Fruit fly (Drosophila melanogaster) whole organism, embryonic: Measurements from ENCODE around the gene CalpB.

Experiments
- ATbp ChIP-seq: fragments of 200-800 bp; sonication (Bioruptor generic); optimal IDR thresholded peaks from 2 replicates; lab custom pipeline; 2017; ENCODE audit warnings: missing biosample characterization, mild to moderate bottlenecking, missing genetic modification characterization, missing genetic modification reagents
- Abd-B ChIP-seq: fragments of 200-800 bp; sonication (Bioruptor generic); optimal IDR thresholded peaks from 2 replicates; lab custom pipeline; 2018; ENCODE audit warnings: missing biosample characterization, mild to moderate bottlenecking, missing genetic modification characterization, moderate library complexity
- Bteb2 ChIP-seq: fragments of 200-800 bp; sonication (Bioruptor generic); optimal IDR thresholded peaks from 2 replicates; lab custom pipeline; 2016; ENCODE audit warnings: missing biosample characterization, missing genetic modification characterization
- CG10565 ChIP-seq: fragments of 200-800 bp; sonication (Bioruptor generic); optimal IDR thresholded peaks from 3 replicates; lab custom pipeline; 2016; ENCODE audit warnings: missing biosample characterization, mild to moderate bottlenecking, missing genetic modification characterization
- CG11093 ChIP-seq: fragments of 200-800 bp; sonication (Bioruptor generic); IDR thresholded peaks from 3 replicates; pipeline ENCODE4 v1.3.6; 2022; ENCODE audit warnings: missing biosample characterization, missing genetic modification characterization
- CG12659 ChIP-seq: fragments of 200-800 bp; sonication (Bioruptor generic); optimal IDR thresholded peaks from 3 replicates; lab custom pipeline; 2017; ENCODE audit warnings: mild to moderate bottlenecking, missing biosample characterization, missing genetic modification reagents, missing genetic modification characterization
- CG13287 ChIP-seq: fragments of 200-800 bp; sonication (Bioruptor generic); IDR thresholded peaks from 2 replicates; pipeline ENCODE4 v1.3.6; 2022; ENCODE audit warnings: missing biosample characterization, missing genetic modification characterization; ENCODE audit not compliant: partially characterized antibody
- CG13424 ChIP-seq: fragments of 200-800 bp; sonication (Bioruptor generic); optimal IDR thresholded peaks from 2 replicates; lab custom pipeline; 2019; ENCODE audit warnings: missing biosample characterization, mild to moderate bottlenecking, missing genetic modification characterization, moderate library complexity
- CG13624 ChIP-seq: fragments of 200-800 bp; sonication (Bioruptor generic); optimal IDR thresholded peaks from 2 replicates; lab custom pipeline; 2016; ENCODE audit warnings: missing biosample characterization, missing genetic modification characterization
- CG15073 ChIP-seq: fragments of 200-800 bp; sonication (Bioruptor generic); optimal IDR thresholded peaks from 2 replicates; lab custom pipeline; 2016; ENCODE audit warnings: missing biosample characterization, missing genetic modification characterization
- CG15601 ChIP-seq: fragments of 200-800 bp; sonication (Bioruptor generic); optimal IDR thresholded peaks from 3 replicates; lab custom pipeline; 2019; ENCODE audit warnings: missing biosample characterization, mild to moderate bottlenecking, missing genetic modification characterization, moderate library complexity
- CG17385 ChIP-seq: fragments of 200-800 bp; sonication (Bioruptor generic); optimal IDR thresholded peaks from 3 replicates; lab custom pipeline; 2018; ENCODE audit warnings: missing biosample characterization, mild to moderate bottlenecking, missing genetic modification characterization
- CG1792 ChIP-seq: fragments of 200-800 bp; sonication (Bioruptor generic); optimal IDR thresholded peaks from 2 replicates; lab custom pipeline; 2016; ENCODE audit warnings: missing biosample characterization, missing genetic modification characterization
- CG18764 ChIP-seq: fragments of 200-800 bp; sonication (Bioruptor generic); optimal IDR thresholded peaks from 3 replicates; lab custom pipeline; 2016; ENCODE audit warnings: missing biosample characterization, missing genetic modification characterization
- CG3847 ChIP-seq: fragments of 200-800 bp; sonication (Bioruptor generic); IDR thresholded peaks from 2 replicates; pipeline ENCODE4 v1.3.6; 2022; ENCODE audit warnings: missing biosample characterization, missing genetic modification characterization
- CG43689 ChIP-seq: fragments of 200-800 bp; sonication (Bioruptor generic); IDR thresholded peaks from 2 replicates; pipeline ENCODE4 v1.3.6; 2022; ENCODE audit warnings: missing biosample characterization, missing genetic modification characterization
- CG4854 ChIP-seq: fragments of 200-800 bp; sonication (Bioruptor generic); optimal IDR thresholded peaks from 2 replicates; lab custom pipeline; 2016; ENCODE audit warnings: missing biosample characterization, missing genetic modification characterization, inconsistent platforms
- CG6854 ChIP-seq: fragments of 200-800 bp; sonication (Bioruptor generic); optimal IDR thresholded peaks from 3 replicates; lab custom pipeline; 2017; ENCODE audit warnings: missing biosample characterization, mild to moderate bottlenecking, missing genetic modification characterization
- CG7271 ChIP-seq: fragments of 200-800 bp; sonication (Bioruptor generic); optimal IDR thresholded peaks from 2 replicates; lab custom pipeline; 2018; ENCODE audit warnings: missing biosample characterization, mild to moderate bottlenecking, missing genetic modification characterization, moderate library complexity
- CG7928 ChIP-seq: fragments of 200-800 bp; sonication (Bioruptor generic); optimal IDR thresholded peaks from 2 replicates; lab custom pipeline; 2017; ENCODE audit warnings: missing biosample characterization, mild to moderate bottlenecking, missing genetic modification characterization
- CG9215 ChIP-seq: fragments of 200-800 bp; sonication (Bioruptor generic); IDR thresholded peaks from 2 replicates; pipeline ENCODE4 v1.3.6; 2022; ENCODE audit warnings: missing biosample characterization, missing genetic modification characterization
- CG9817 ChIP-seq: fragments of 200-800 bp; sonication (Bioruptor generic); optimal IDR thresholded peaks from 2 replicates; lab custom pipeline; 2018; ENCODE audit warnings: missing biosample characterization, mild to moderate bottlenecking, missing genetic modification characterization, moderate library complexity
- CG9932 ChIP-seq: fragments of 200-800 bp; sonication (Bioruptor generic); IDR thresholded peaks from 2 replicates; pipeline ENCODE4 v1.3.6; 2022; ENCODE audit warnings: missing biosample characterization, missing genetic modification characterization
- CHES-1-like ChIP-seq: fragments of 200-800 bp; sonication (Bioruptor generic); optimal IDR thresholded peaks from 2 replicates; lab custom pipeline; 2016; ENCODE audit warnings: missing biosample characterization, missing genetic modification characterization
- Dbx ChIP-seq: fragments of 200-800 bp; sonication (Bioruptor generic); IDR thresholded peaks from 3 replicates; pipeline ENCODE4 v1.3.6; 2022; ENCODE audit warnings: missing biosample characterization, missing genetic modification characterization
- Deaf1 ChIP-seq: fragments of 200-800 bp; optimal IDR thresholded peaks from 3 replicates; lab custom pipeline; 2019; ENCODE audit warnings: missing biosample characterization, mild to moderate bottlenecking, missing genetic modification characterization, moderate library complexity
- Dip3 ChIP-seq: fragments of 200-800 bp; sonication (Bioruptor generic); optimal IDR thresholded peaks from 3 replicates; lab custom pipeline; 2016; ENCODE audit warnings: missing biosample characterization, missing genetic modification characterization
- Doc3 ChIP-seq: fragments of 200-800 bp; sonication (Bioruptor generic); IDR thresholded peaks from 3 replicates; pipeline ENCODE4 v1.3.6; 2022; ENCODE audit warnings: missing biosample characterization, missing genetic modification characterization; ENCODE audit not compliant: partially characterized antibody
- Hr3 ChIP-seq: fragments of 200-800 bp; sonication (Bioruptor generic); optimal IDR thresholded peaks from 3 replicates; lab custom pipeline; 2016; ENCODE audit warnings: missing biosample characterization, missing genetic modification characterization
- Kr ChIP-seq: fragments of 200-800 bp; sonication (Bioruptor generic); optimal IDR thresholded peaks from 2 replicates; lab custom pipeline; 2017; ENCODE audit warnings: missing biosample characterization, mild to moderate bottlenecking, missing genetic modification characterization
- Mad ChIP-seq: fragments of 200-800 bp; sonication (Bioruptor generic); optimal IDR thresholded peaks from 2 replicates; lab custom pipeline; 2016; ENCODE audit warnings: missing biosample characterization, missing genetic modification characterization
- Mrtf ChIP-seq: fragments of 200-800 bp; sonication (Bioruptor generic); IDR thresholded peaks from 3 replicates; pipeline ENCODE4 v1.3.6; 2022; ENCODE audit warnings: missing biosample characterization, missing genetic modification characterization
- Myb ChIP-seq: fragments of 200-800 bp; sonication (Bioruptor generic); optimal IDR thresholded peaks from 2 replicates; lab custom pipeline; 2016; ENCODE audit warnings: missing biosample characterization, missing genetic modification characterization
- NK7.1 ChIP-seq: fragments of 200-800 bp; sonication (Bioruptor generic); optimal IDR thresholded peaks from 3 replicates; lab custom pipeline; 2016; ENCODE audit warnings: missing biosample characterization, missing genetic modification characterization
- Optix ChIP-seq: fragments of 200-800 bp; sonication (Bioruptor generic); IDR thresholded peaks from 3 replicates; pipeline ENCODE4 v1.3.6; 2022; ENCODE audit warnings: missing biosample characterization, missing genetic modification characterization
- ara ChIP-seq: fragments of 200-800 bp; sonication (Bioruptor generic); IDR thresholded peaks from 2 replicates; pipeline ENCODE4 v1.3.6; 2022; ENCODE audit warnings: missing biosample characterization, missing genetic modification characterization
- bab2 ChIP-seq: fragments of 200-800 bp; sonication (Bioruptor generic); optimal IDR thresholded peaks from 2 replicates; lab custom pipeline; 2016; ENCODE audit warnings: missing biosample characterization, missing genetic modification characterization
- ci ChIP-seq: fragments of 200-800 bp; sonication (Bioruptor generic); IDR thresholded peaks from 3 replicates; pipeline ENCODE4 v1.3.6; 2022; ENCODE audit warnings: missing biosample characterization, missing genetic modification characterization
- crc ChIP-seq: fragments of 200-800 bp; sonication (Bioruptor generic); optimal IDR thresholded peaks from 2 replicates; lab custom pipeline; 2016; ENCODE audit warnings: missing biosample characterization, missing genetic modification characterization
- cwo ChIP-seq: fragments of 200-800 bp; sonication (Bioruptor generic); optimal IDR thresholded peaks from 3 replicates; lab custom pipeline; 2017; ENCODE audit warnings: missing biosample characterization, missing genetic modification characterization, mild to moderate bottlenecking, moderate library complexity, missing genetic modification reagents
- dpn ChIP-seq, 2 experiments: fragments of 200-800 bp; sonication (Bioruptor generic); optimal IDR thresholded peaks; 3 replicates each; lab custom pipeline; 2016; ENCODE audit warnings: missing biosample characterization in 2 of 2, missing genetic modification characterization in 2 of 2
- eyg ChIP-seq: fragments of 200-800 bp; sonication (Bioruptor generic); optimal IDR thresholded peaks from 3 replicates; lab custom pipeline; 2016; ENCODE audit warnings: missing biosample characterization, missing genetic modification characterization
- gcm2 ChIP-seq: fragments of 200-800 bp; sonication (Bioruptor generic); optimal IDR thresholded peaks from 2 replicates; lab custom pipeline; 2016; ENCODE audit warnings: missing biosample characterization, missing genetic modification characterization
- mam ChIP-seq: fragments of 200-800 bp; sonication (Bioruptor generic); optimal IDR thresholded peaks from 3 replicates; lab custom pipeline; 2016; ENCODE audit warnings: missing biosample characterization, missing genetic modification characterization
- otp ChIP-seq: fragments of 200-800 bp; sonication (Bioruptor generic); IDR thresholded peaks from 3 replicates; pipeline ENCODE4, ENCODE4 v1.3.6; 2022; ENCODE audit warnings: missing biosample characterization, missing genetic modification characterization
- pan ChIP-seq, 4 experiments: fragments of >200 bp in 3 of 4; fragments of 200-800 bp in 1 of 4; sonication (Bioruptor generic) in 1 of 4; optimal IDR thresholded peaks in 3 of 4; IDR thresholded peaks in 1 of 4; 2 replicates each; pipeline versions ENCODE4 v1.3.6 to Lab custom; 2017 to 2022; ENCODE audit warnings: missing biosample characterization in 2 of 4, missing genetic modification characterization in 2 of 4, mixed read lengths in 1 of 4
- ranshi ChIP-seq: fragments of 200-800 bp; sonication (Bioruptor generic); IDR thresholded peaks from 2 replicates; pipeline ENCODE4 v1.3.6; 2022; ENCODE audit warnings: missing biosample characterization, missing genetic modification characterization
- sr ChIP-seq: fragments of 200-800 bp; sonication (Bioruptor generic); IDR thresholded peaks from 3 replicates; pipeline ENCODE4 v1.3.6; 2022; ENCODE audit warnings: missing biosample characterization, missing genetic modification characterization
- unpg ChIP-seq: fragments of 200-800 bp; sonication (Bioruptor generic); optimal IDR thresholded peaks from 3 replicates; lab custom pipeline; 2018; ENCODE audit warnings: missing biosample characterization, mild to moderate bottlenecking, missing genetic modification characterization, moderate library complexity
- vvl ChIP-seq: fragments of 200-800 bp; sonication (Bioruptor generic); IDR thresholded peaks from 2 replicates; pipeline ENCODE4 v1.3.6; 2022; ENCODE audit warnings: missing biosample characterization, missing genetic modification characterization

The CalpB gene

dm6 chr3L:9847420-9847977, 41.1 kb upstream of the CalpB start (continued):
- TF ChIP-seq NK7.1 (GFP tag; lab: Kevin White, UChicago) (peak; percentile 29), CG9932 (GFP tag; lab: Robert Waterston, UW) (peak; percentile 80), crc (peak; percentile 34), mam (GFP tag; lab: Kevin White, UChicago) (peak; percentile 67), CG18764 (GFP tag; lab: Kevin White, UChicago) (peak; percentile 32), Kr (GFP tag; lab: Kevin White, UChicago) (no peak), vvl (GFP tag; lab: Robert Waterston, UW) (peak; percentile 66), Abd-B (peak; percentile 65), CG3847 (GFP tag; lab: Robert Waterston, UW) (peak; percentile 34; the same call in 1 of the 2 replicates), CG9215 (GFP tag; lab: Robert Waterston, UW) (peak; percentile 22; the same call in 1 of the 2 replicates), CG12659 (peak; percentile 55), CG15073 (GFP tag; lab: Kevin White, UChicago) (no peak), Mad (GFP tag; lab: Kevin White, UChicago) (no peak), ci (GFP tag; lab: Robert Waterston, UW) (peak; percentile 38; the same call in 1 of the 3 replicates), CG13424 (tag; lab: Kevin White, UChicago) (peak; percentile 58), Hr3 (GFP tag; lab: Kevin White, UChicago) (peak; percentile 10), CG4854 (GFP tag; lab: Kevin White, UChicago) (peak; percentile 0), Mrtf (GFP tag; lab: Robert Waterston, UW) (peak; percentile 9; the same call in 1 of the 3 replicates), CG10565 (GFP tag; lab: Kevin White, UChicago) (no peak), Bteb2 (peak; percentile 56), Dbx (GFP tag; lab: Robert Waterston, UW) (peak; percentile 66; the same call in 2 of the 3 replicates), Optix (GFP tag; lab: Robert Waterston, UW) (no peak), CHES-1-like (GFP tag; lab: Kevin White, UChicago) (peak; percentile 59), CG43689 (GFP tag; lab: Robert Waterston, UW) (no peak), sr (GFP tag; lab: Robert Waterston, UW) (0 out of 3 replicates have a peak, but pooled peaks have one; percentile 36), unpg (GFP tag; lab: Kevin White, UChicago) (peak; percentile 44), CG13287 (GFP tag; lab: Robert Waterston, UW) (no peak), CG7928 (GFP tag; lab: Kevin White, UChicago) (peak; percentile 39), CG13624 (peak; percentile 73), Dip3 (GFP tag; lab: Kevin White, UChicago) (peak; percentile 46), Doc3 (no peak), ATbp (GFP tag; lab: Kevin White, UChicago) (no peak), Myb (GFP tag; lab: Kevin White, UChicago) (no peak), CG15601 (no peak), dpn (GFP tag; optimal IDR thresholded peaks at IDR 0.05; lab: Kevin White, UChicago) (peak; percentile 48 to 52), Deaf1 (peak; percentile 21), CG1792 (GFP tag; lab: Kevin White, UChicago) (peak; percentile 10), CG11093 (GFP tag; lab: Robert Waterston, UW) (0 out of 3 replicates have a peak, but pooled peaks have one; percentile 7), CG17385 (GFP tag; lab: Kevin White, UChicago) (peak; percentile 56), CG9817 (tag; lab: Kevin White, UChicago) (peak; percentile 55), pan (optimal IDR thresholded peaks at IDR 0.05; lab: Kevin White, UChicago) (no peak), pan (GFP tag; optimal IDR thresholded peaks at IDR 0.05 in 1 of 2, IDR thresholded peaks at IDR 0.05 in 1 of 2) (peak in 1 of 2 experiments; percentile 68), gcm2 (peak; percentile 1), eyg (GFP tag; lab: Kevin White, UChicago) (peak; percentile 17), CG6854 (GFP tag; lab: Kevin White, UChicago) (peak; percentile 15), bab2 (GFP tag; lab: Kevin White, UChicago) (peak; percentile 54), ranshi (GFP tag; lab: Robert Waterston, UW) (no peak; the same call in 1 of the 2 replicates), ara (no peak), cwo (GFP tag; lab: Kevin White, UChicago) (peak; percentile 55), otp (GFP tag; lab: Robert Waterston, UW) (peak; percentile 21; the same call in 1 of the 3 replicates), CG7271 (no peak)
